Fruit fly (Drosophila melanogaster): Measurements from ENCODE around the gene CG42637.

Gene CG42637

DNA sequence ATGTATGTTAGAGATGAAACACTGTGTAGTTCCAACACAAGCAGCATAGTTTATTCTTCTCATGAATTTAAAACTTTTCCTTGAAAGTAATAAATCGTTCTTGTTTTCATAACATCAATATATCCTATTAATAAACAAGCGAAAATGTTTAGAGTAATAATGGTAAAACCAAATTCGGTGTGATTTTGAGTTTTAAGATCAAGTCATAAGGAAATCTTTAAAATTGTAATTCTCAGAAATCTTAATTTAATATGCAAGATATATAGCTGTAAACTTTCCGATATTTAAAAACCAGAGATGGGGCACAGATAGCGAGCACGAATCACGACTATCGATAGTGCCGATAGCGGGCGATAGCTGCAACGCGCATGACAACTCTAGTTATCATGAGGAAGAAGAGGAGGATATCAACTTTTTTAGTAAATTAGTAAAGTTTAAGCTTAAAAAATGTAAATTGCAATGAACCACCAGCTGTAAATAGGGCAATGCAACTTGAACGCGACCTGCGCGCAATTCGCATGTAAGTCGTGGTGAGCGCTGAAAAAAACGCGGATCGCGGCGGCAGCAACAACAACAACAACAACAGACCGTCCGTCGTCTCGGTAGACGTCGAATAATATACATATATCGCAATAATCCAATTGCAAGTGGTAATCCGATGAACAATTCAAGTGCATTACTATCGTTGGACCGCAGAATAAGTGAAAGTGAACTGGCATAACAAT, 24.6 kb upstream of the CG42637 start, which contains the start of the genes Fibp and Deaf1 (continued):
- TF ChIP-seq CG3065 (GFP tag; optimal IDR thresholded peaks at IDR 0.05) (peak; percentile 48), E2f2 (GFP tag; IDR thresholded peaks at IDR 0.05) (no peak), CG10959 (GFP tag; IDR thresholded peaks at IDR 0.05) (no peak), kni (GFP tag; optimal IDR thresholded peaks at IDR 0.05) (peak; percentile 42), ap (GFP tag; IDR thresholded peaks at IDR 0.05) (peak; percentile 44; the same call in 1 of the 2 replicates), CG3847 (GFP tag; IDR thresholded peaks at IDR 0.05) (peak; percentile 85), CG7357 (GFP tag; IDR thresholded peaks at IDR 0.05) (peak; percentile 34; the same call in 1 of the 3 replicates), GATAe (GFP tag; conservative IDR thresholded peaks at IDR 0.05) (no peak; the same call in 1 of the 2 replicates), gt (GFP tag; IDR thresholded peaks at IDR 0.05) (no peak), Kr (GFP tag; optimal IDR thresholded peaks at IDR 0.05) (no peak), CG7963 (GFP tag; IDR thresholded peaks at IDR 0.05; ENCODE audit: partially characterized antibody) (peak; percentile 96), CG5180 (GFP tag; optimal IDR thresholded peaks at IDR 0.05) (no peak), Pdp1 (GFP tag; optimal IDR thresholded peaks at IDR 0.05) (peak; percentile 76 to 85), CG6272 (GFP tag; IDR thresholded peaks at IDR 0.05) (peak; percentile 84), CG9932 (GFP tag; IDR thresholded peaks at IDR 0.05) (peak; percentile 96), HLH3B (GFP tag; IDR thresholded peaks at IDR 0.05) (0 out of 2 replicates have a peak, but pooled peaks have one; percentile 41), NC2α (GFP tag; optimal IDR thresholded peaks at IDR 0.05) (peak; percentile 40), CG3407 (GFP tag; optimal IDR thresholded peaks at IDR 0.05) (peak; percentile 44), CG17829 (tag; optimal IDR thresholded peaks at IDR 0.05) (peak; percentile 85), stc (GFP tag; IDR thresholded peaks at IDR 0.05) (no peak), slbo (GFP tag; IDR thresholded peaks at IDR 0.05) (peak; percentile 87), Hmx (GFP tag; optimal IDR thresholded peaks at IDR 0.05) (peak; percentile 64), CG18619 (GFP tag; optimal IDR thresholded peaks at IDR 0.05) (peak; percentile 61), danr (GFP tag; IDR thresholded peaks at IDR 0.05) (no peak), Taf1 (GFP tag; IDR thresholded peaks at IDR 0.05) (0 out of 2 replicates have a peak, but pooled peaks have one; percentile 12), CG11696 (GFP tag; IDR thresholded peaks at IDR 0.05) (no peak), CG13775 (GFP tag; optimal IDR thresholded peaks at IDR 0.05) (peak; percentile 85), D19B (GFP tag; optimal IDR thresholded peaks at IDR 0.05) (peak; percentile 47), ro (GFP tag; IDR thresholded peaks at IDR 0.05) (no peak), Eip74EF (GFP tag; optimal IDR thresholded peaks at IDR 0.05) (peak in 1 of 2 experiments; percentile 3), ase (GFP tag; IDR thresholded peaks at IDR 0.05) (peak; percentile 50; the same call in 1 of the 3 replicates), Max (GFP tag; optimal IDR thresholded peaks at IDR 0.05) (peak; percentile 57), wdn (GFP tag; IDR thresholded peaks at IDR 0.05) (0 out of 2 replicates have a peak, but pooled peaks have one; percentile 37), gce (GFP tag; IDR thresholded peaks at IDR 0.05) (no peak; the same call in 2 of the 3 replicates), Gsc (GFP tag; IDR thresholded peaks at IDR 0.05) (0 out of 2 replicates have a peak, but pooled peaks have one; percentile 6), sd (tag; optimal IDR thresholded peaks at IDR 0.05) (peak; percentile 30), Fer1 (GFP tag; optimal IDR thresholded peaks at IDR 0.05) (peak; percentile 24), CG30403 (GFP tag; optimal IDR thresholded peaks at IDR 0.05) (peak; percentile 92), CG8388 (GFP tag; optimal IDR thresholded peaks at IDR 0.05) (peak; percentile 33), CG8478 (optimal IDR thresholded peaks at IDR 0.05) (no peak), CG7839 (tag; optimal IDR thresholded peaks at IDR 0.05) (peak; percentile 74), CG18476 (GFP tag; optimal IDR thresholded peaks at IDR 0.05) (peak; percentile 73), CG8281 (tag; optimal IDR thresholded peaks at IDR 0.05) (peak; percentile 41), fd102C (GFP tag; optimal IDR thresholded peaks at IDR 0.05) (no peak), da (GFP tag; optimal IDR thresholded peaks at IDR 0.05) (peak; percentile 69), ac (GFP tag; optimal IDR thresholded peaks at IDR 0.05) (no peak), gcm2 (GFP tag; optimal IDR thresholded peaks at IDR 0.05) (peak; percentile 14), CG12744 (GFP tag; optimal IDR thresholded peaks at IDR 0.05) (peak; percentile 56), CG1602 (GFP tag; optimal IDR thresholded peaks at IDR 0.05) (peak; percentile 83), Vsx1 (GFP tag; optimal IDR thresholded peaks at IDR 0.05) (no peak)
